Fruit fly (Drosophila melanogaster): ENCODE results near the gene Hf.

- TF ChIP-seq sv (GFP tag; optimal IDR thresholded peaks at IDR 0.05), result no peak
- no peak for TF ChIP-seq OdsH (GFP tag; optimal IDR thresholded peaks at IDR 0.05)
- TF ChIP-seq CG9705 (GFP tag; optimal IDR thresholded peaks at IDR 0.05), result no peak
- TF ChIP-seq CG32264 (GFP tag; optimal IDR thresholded peaks at IDR 0.05), result no peak
- TF ChIP-seq woc (GFP tag; optimal IDR thresholded peaks at IDR 0.05), result no peak
Observed at dm6 chr2L:20016448-20016847, 49.0 kb upstream of the Hf start.

Data from whole organism, wandering third instar larva.